Fruit fly (Drosophila melanogaster) Kc167 (cell line): ENCODE data around the gene CG14563.

ENCODE experiments used
- Myc ChIP-seq: fragments of >200 bp; optimal IDR thresholded peaks from 2 replicates; lab custom pipeline; 2017; ENCODE audit warnings: missing external identifiers
- Sin3A ChIP-seq: fragments of >200 bp; optimal IDR thresholded peaks from 2 replicates; lab custom pipeline; 2018; ENCODE audit warnings: missing external identifiers
- insv ChIP-seq: fragments of >200 bp; optimal IDR thresholded peaks from 3 replicates; lab custom pipeline; 2018; ENCODE audit warnings: missing external identifiers
- psq ChIP-seq: fragments of >200 bp; optimal IDR thresholded peaks from 2 replicates; lab custom pipeline; 2017; ENCODE audit warnings: missing external identifiers
- ttk ChIP-seq: sonication (Bioruptor generic); optimal IDR thresholded peaks from 2 replicates; lab custom pipeline; 2017; ENCODE audit warnings: missing external identifiers

- TF ChIP-seq Sin3A (no peak), psq (lab: Kevin White, UChicago) (no peak), insv (lab: Kevin White, UChicago) (no peak), Myc (lab: Kevin White, UChicago) (no peak), ttk (lab: Kevin White, UChicago) (no peak)
Observed at dm6 chr3L:21842286-21842685, at the start of gene CG14563.
